Worm (Caenorhabditis elegans) whole organism, young adult: Measurements from ENCODE around the gene tcer-1.

ENCODE experiments used
- B0261.1 ChIP-seq: sonication (generic microtip); optimal IDR thresholded peaks from 2 replicates; lab custom pipeline; 2016; ENCODE audit warnings: mild to moderate bottlenecking, missing genetic modification characterization, moderate library complexity, missing compliant biosample characterization
- B0336.3 ChIP-seq: fragments of 200-800 bp; sonication (Bioruptor generic); IDR thresholded peaks from 2 replicates; pipeline ENCODE4 v1.3.6; 2022; ENCODE audit warnings: missing genetic modification characterization, missing compliant biosample characterization
- F10E7.11 ChIP-seq: sonication (generic microtip); optimal IDR thresholded peaks from 2 replicates; lab custom pipeline; 2017; ENCODE audit warnings: mild to moderate bottlenecking, missing genetic modification characterization, moderate library complexity, missing compliant biosample characterization
- F22D6.2 ChIP-seq: sonication (generic microtip); optimal IDR thresholded peaks from 2 replicates; lab custom pipeline; 2016; ENCODE audit warnings: mild to moderate bottlenecking, missing genetic modification characterization, missing compliant biosample characterization
- F23B12.7 ChIP-seq: sonication (generic microtip); optimal IDR thresholded peaks from 2 replicates; lab custom pipeline; 2017; ENCODE audit warnings: missing genetic modification characterization, mild to moderate bottlenecking, missing compliant biosample characterization, antibody characterized with exemption, moderate library complexity; ENCODE audit not compliant: insufficient read depth
- F49E8.2 ChIP-seq: sonication (generic microtip); optimal IDR thresholded peaks from 3 replicates; lab custom pipeline; 2017; ENCODE audit warnings: missing genetic modification characterization, mild to moderate bottlenecking, missing compliant biosample characterization, antibody characterized with exemption, moderate library complexity; ENCODE audit not compliant: insufficient read depth
- F52B5.7 ChIP-seq: sonication (generic microtip); optimal IDR thresholded peaks from 2 replicates; lab custom pipeline; 2016; ENCODE audit warnings: mild to moderate bottlenecking, missing genetic modification characterization, missing compliant biosample characterization
- F55B11.4 ChIP-seq: sonication (generic microtip); optimal IDR thresholded peaks from 2 replicates; lab custom pipeline; 2016; ENCODE audit warnings: missing compliant biosample characterization, missing genetic modification characterization, borderline replicate concordance; ENCODE audit not compliant: insufficient read depth
- T07F8.4 ChIP-seq: sonication (generic microtip); optimal IDR thresholded peaks from 2 replicates; lab custom pipeline; 2016; ENCODE audit warnings: mild to moderate bottlenecking, missing genetic modification characterization, moderate library complexity, missing compliant biosample characterization
- T26A5.8 ChIP-seq: sonication (generic microtip); optimal IDR thresholded peaks from 2 replicates; lab custom pipeline; 2016; ENCODE audit warnings: missing genetic modification characterization, missing compliant biosample characterization
- ZK185.1 ChIP-seq: sonication (generic microtip); optimal IDR thresholded peaks from 2 replicates; lab custom pipeline; 2016; ENCODE audit warnings: mild to moderate bottlenecking, missing genetic modification characterization, missing compliant biosample characterization; ENCODE audit not compliant: poor library complexity, severe bottlenecking
- aptf-2 ChIP-seq: fragments of 200-800 bp; sonication (Bioruptor generic); conservative IDR thresholded peaks from 2 replicates; pipeline ENCODE4 v1.3.6; 2022; ENCODE audit warnings: missing genetic modification reagents, missing genetic modification characterization, missing compliant biosample characterization
- aptf-3 ChIP-seq: fragments of 200-800 bp; sonication (Bioruptor generic); IDR thresholded peaks from 2 replicates; pipeline ENCODE4 v1.3.6; 2022; ENCODE audit warnings: missing genetic modification characterization, missing compliant biosample characterization
- athp-1 ChIP-seq: sonication (generic microtip); optimal IDR thresholded peaks from 2 replicates; lab custom pipeline; 2017; ENCODE audit warnings: mild to moderate bottlenecking, missing genetic modification characterization, missing compliant biosample characterization
- attf-6 ChIP-seq: fragments of 200-800 bp; sonication (Bioruptor generic); IDR thresholded peaks from 2 replicates; pipeline ENCODE4 v1.3.6; 2022; ENCODE audit warnings: missing genetic modification reagents, missing genetic modification characterization, missing compliant biosample characterization
- ccch-3 ChIP-seq: fragments of 200-800 bp; sonication (Bioruptor generic); optimal IDR thresholded peaks from 2 replicates; lab custom pipeline; 2018; ENCODE audit warnings: mild to moderate bottlenecking, missing genetic modification characterization, missing compliant biosample characterization
- cebp-1 ChIP-seq, 2 experiments: fragments of 200-800 bp in 1 of 2; sonication (Bioruptor generic) in 1 of 2; sonication (generic microtip) in 1 of 2; IDR thresholded peaks in 1 of 2; optimal IDR thresholded peaks in 1 of 2; 2 replicates each; pipeline versions ENCODE4 v1.3.6 to Lab custom; 2017 to 2022; ENCODE audit warnings: missing compliant biosample characterization in 2 of 2, missing genetic modification characterization in 2 of 2, mild to moderate bottlenecking in 1 of 2, missing genetic modification reagents in 1 of 2, moderate library complexity in 1 of 2
- efl-1 ChIP-seq: fragments of 150-350 bp; optimal IDR thresholded peaks from 2 replicates; lab custom pipeline; 2014; ENCODE audit warnings: missing biosample characterization, missing genetic modification reagents, missing genetic modification characterization
- egrh-3 ChIP-seq: fragments of 200-800 bp; sonication (Bioruptor generic); IDR thresholded peaks from 2 replicates; pipeline ENCODE4 v1.3.6; 2022; ENCODE audit warnings: missing genetic modification reagents, missing genetic modification characterization, missing compliant biosample characterization
- fkh-3 ChIP-seq: sonication (generic microtip); optimal IDR thresholded peaks from 2 replicates; lab custom pipeline; 2016; ENCODE audit warnings: mild to moderate bottlenecking, missing genetic modification characterization, missing compliant biosample characterization
- hmg-20 ChIP-seq: fragments of 200-800 bp; sonication (Bioruptor generic); IDR thresholded peaks from 2 replicates; pipeline ENCODE4 v1.3.6; 2022; ENCODE audit warnings: missing genetic modification reagents, missing genetic modification characterization, missing compliant biosample characterization
- hrde-1 ChIP-seq: sonication (generic microtip); optimal IDR thresholded peaks from 2 replicates; lab custom pipeline; 2016; ENCODE audit warnings: missing genetic modification characterization, mild to moderate bottlenecking, missing compliant biosample characterization, moderate library complexity, missing genotype, missing genetic modification reagents, borderline replicate concordance
- let-607 ChIP-seq, 2 experiments: fragments of 200-800 bp in 1 of 2; sonication (Bioruptor generic) in 1 of 2; sonication (generic microtip) in 1 of 2; optimal IDR thresholded peaks; 2 replicates each; lab custom pipeline; 2016 to 2018; ENCODE audit warnings: mild to moderate bottlenecking in 2 of 2, missing compliant biosample characterization in 2 of 2, missing genetic modification characterization in 2 of 2, moderate library complexity in 2 of 2, missing genotype in 1 of 2
- lir-1 ChIP-seq: fragments of 200-800 bp; sonication (Bioruptor generic); conservative IDR thresholded peaks from 2 replicates; pipeline ENCODE4 v1.3.6; 2022; ENCODE audit warnings: missing genetic modification reagents, missing genetic modification characterization, missing compliant biosample characterization
- mcd-1 ChIP-seq: fragments of 200-800 bp; sonication (Bioruptor generic); IDR thresholded peaks from 2 replicates; pipeline ENCODE4 v1.3.6; 2022; ENCODE audit warnings: missing genetic modification reagents, missing genetic modification characterization, missing compliant biosample characterization
- mxl-1 ChIP-seq: sonication (generic microtip); optimal IDR thresholded peaks from 2 replicates; lab custom pipeline; 2016; ENCODE audit warnings: missing genetic modification characterization, missing compliant biosample characterization
- nhr-120 ChIP-seq: fragments of 200-800 bp; sonication (Bioruptor generic); IDR thresholded peaks from 2 replicates; pipeline ENCODE4 v1.3.6; 2022; ENCODE audit warnings: missing genetic modification characterization, missing compliant biosample characterization
- nhr-80 ChIP-seq: sonication (generic microtip); optimal IDR thresholded peaks from 2 replicates; lab custom pipeline; 2016; ENCODE audit warnings: missing genetic modification characterization, missing compliant biosample characterization
- nhr-90 ChIP-seq: sonication (generic microtip); optimal IDR thresholded peaks from 2 replicates; lab custom pipeline; 2016; ENCODE audit warnings: missing genotype, mild to moderate bottlenecking, missing genetic modification characterization, missing compliant biosample characterization
- pbrm-1 ChIP-seq: fragments of 200-800 bp; sonication (Bioruptor generic); IDR thresholded peaks from 2 replicates; pipeline ENCODE4 v1.3.6; 2022; ENCODE audit warnings: missing genetic modification reagents, missing genetic modification characterization, missing compliant biosample characterization
- rec-8 ChIP-seq, 2 experiments: sonication (generic microtip); optimal IDR thresholded peaks; 2 replicates each; lab custom pipeline; 2016; ENCODE audit warnings: mild to moderate bottlenecking in 2 of 2, missing genetic modification characterization in 2 of 2, missing genetic modification reagents in 2 of 2, missing genotype in 2 of 2, missing biosample characterization in 1 of 2, missing compliant biosample characterization in 1 of 2, moderate library complexity in 1 of 2
- sdz-38 ChIP-seq: sonication (generic microtip); optimal IDR thresholded peaks from 2 replicates; lab custom pipeline; 2016; ENCODE audit warnings: missing genotype, missing genetic modification characterization, missing compliant biosample characterization
- sea-2 ChIP-seq: fragments of 200-800 bp; sonication (Bioruptor generic); IDR thresholded peaks from 2 replicates; pipeline ENCODE4 v1.3.6; 2022; ENCODE audit warnings: missing genetic modification characterization, missing compliant biosample characterization
- snpc-3.4 ChIP-seq: sonication (generic microtip); optimal IDR thresholded peaks from 2 replicates; lab custom pipeline; 2017; ENCODE audit warnings: missing genetic modification characterization, mild to moderate bottlenecking, missing compliant biosample characterization, antibody characterized with exemption, moderate library complexity, missing genotype, missing genetic modification reagents
- snpc-4 ChIP-seq, 5 experiments: fragments of 150-350 bp in 1 of 5; sonication (generic microtip) in 4 of 5; optimal IDR thresholded peaks; 2 replicates each; lab custom pipeline; 2014 to 2018; ENCODE audit warnings: missing genetic modification characterization in 5 of 5, missing biosample characterization in 3 of 5, antibody characterized with exemption in 2 of 5, mild to moderate bottlenecking in 2 of 5, missing compliant biosample characterization in 2 of 5, missing genotype in 2 of 5, moderate library complexity in 2 of 5, missing genetic modification reagents in 1 of 5
- sptf-2 ChIP-seq: fragments of 200-800 bp; sonication (Bioruptor generic); optimal IDR thresholded peaks from 2 replicates; lab custom pipeline; 2018; ENCODE audit warnings: mild to moderate bottlenecking, missing genetic modification characterization, missing compliant biosample characterization
- zim-3 ChIP-seq: sonication (generic microtip); optimal IDR thresholded peaks from 2 replicates; lab custom pipeline; 2017; ENCODE audit warnings: mild to moderate bottlenecking, missing genetic modification characterization, moderate library complexity, missing compliant biosample characterization
- ztf-18 ChIP-seq: sonication (generic microtip); optimal IDR thresholded peaks from 2 replicates; lab custom pipeline; 2016; ENCODE audit warnings: missing genotype, mild to moderate bottlenecking, missing genetic modification characterization, missing compliant biosample characterization
- ztf-22 ChIP-seq: fragments of 200-800 bp; sonication (Bioruptor generic); optimal IDR thresholded peaks from 2 replicates; lab custom pipeline; 2018; ENCODE audit warnings: mild to moderate bottlenecking, missing genetic modification characterization, moderate library complexity, missing compliant biosample characterization
- ztf-25 ChIP-seq: fragments of 200-800 bp; sonication (Bioruptor generic); IDR thresholded peaks from 2 replicates; pipeline ENCODE4 v1.3.6; 2022; ENCODE audit warnings: missing genetic modification reagents, missing genetic modification characterization, missing compliant biosample characterization
- ztf-28 ChIP-seq: fragments of 200-800 bp; sonication (Bioruptor generic); IDR thresholded peaks from 2 replicates; pipeline ENCODE4 v1.3.6; 2022; ENCODE audit warnings: missing genetic modification reagents, missing genetic modification characterization, missing compliant biosample characterization

tcer-1 gene

ce11 chrII:7031137-7031697, 18.7 kb downstream of the tcer-1 start:
- no peak for TF ChIP-seq athp-1 (tag; lab: Kevin White, UChicago)
- TF ChIP-seq let-607 (tag; optimal IDR thresholded peaks at IDR 0.05; lab: Kevin White, UChicago), result peak in 1 of 2 experiments; percentile 20
- TF ChIP-seq nhr-80 (tag; lab: Kevin White, UChicago), result peak; percentile 84

DNA sequence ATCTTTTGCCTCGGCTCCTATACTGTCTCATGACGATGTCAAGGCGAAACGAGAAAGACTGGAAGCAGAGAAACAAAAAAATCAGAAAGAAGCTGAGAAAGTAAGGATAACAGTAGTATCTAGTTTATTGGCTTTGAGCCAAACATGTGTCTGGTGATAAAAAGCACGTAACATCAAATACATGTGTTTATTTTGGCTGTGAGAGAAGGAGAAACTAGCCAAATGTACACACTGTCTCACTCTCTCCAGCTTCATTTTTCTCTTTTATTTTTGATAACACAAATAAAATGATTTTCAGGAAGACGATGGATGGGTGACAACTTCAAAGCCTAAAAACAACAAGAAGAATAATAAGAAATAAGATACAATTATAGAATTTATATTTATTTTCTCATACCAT, 20.3 kb downstream of the tcer-1 start:
- TF ChIP-seq ztf-22 (GFP tag; lab: Kevin White, UChicago) (no peak), sdz-38 (tag; lab: Kevin White, UChicago) (no peak), cebp-1 (GFP tag; IDR thresholded peaks at IDR 0.05; lab: Robert Waterston, UW) (no peak), cebp-1 (tag; optimal IDR thresholded peaks at IDR 0.05; lab: Kevin White, UChicago) (no peak), T07F8.4 (tag; lab: Kevin White, UChicago) (no peak), aptf-2 (no peak), F49E8.2 (no peak), hmg-20 (no peak), hrde-1 (tag; lab: Kevin White, UChicago) (no peak), ZK185.1 (no peak), mcd-1 (GFP tag; lab: Robert Waterston, UW) (no peak), F22D6.2 (tag; lab: Kevin White, UChicago) (no peak), pbrm-1 (GFP tag; lab: Robert Waterston, UW) (no peak), F23B12.7 (tag; lab: Kevin White, UChicago) (no peak), sptf-2 (GFP tag; lab: Kevin White, UChicago) (no peak), nhr-120 (GFP tag; lab: Robert Waterston, UW) (no peak), aptf-3 (GFP tag; lab: Robert Waterston, UW) (no peak), nhr-80 (tag; lab: Kevin White, UChicago) (no peak), sea-2 (no peak), egrh-3 (no peak), F52B5.7 (tag; lab: Kevin White, UChicago) (no peak)

- TF ChIP-seq fkh-3 (no peak), snpc-3.4 (tag; lab: Kevin White, UChicago) (no peak), lir-1 (GFP tag; lab: Robert Waterston, UW) (no peak), rec-8 (tag; optimal IDR thresholded peaks at IDR 0.05; lab: Kevin White, UChicago) (no peak), ccch-3 (no peak), nhr-80 (tag; lab: Kevin White, UChicago) (peak; percentile 84), T26A5.8 (tag; lab: Kevin White, UChicago) (no peak), zim-3 (no peak), sdz-38 (tag; lab: Kevin White, UChicago) (no peak), ztf-18 (tag; lab: Kevin White, UChicago) (peak; percentile 40), snpc-4 (GFP tag; optimal IDR thresholded peaks at IDR 0.05; lab: Kevin White, UChicago) (no peak), snpc-4 (tag; optimal IDR thresholded peaks at IDR 0.05; lab: Kevin White, UChicago) (peak in 1 of 4 experiments; percentile 16), ztf-25 (GFP tag; lab: Robert Waterston, UW) (no peak), efl-1 (GFP tag; lab: Kevin White, UChicago) (peak; percentile 38), ztf-28 (no peak), F55B11.4 (tag; lab: Kevin White, UChicago) (no peak), B0261.1 (tag; lab: Kevin White, UChicago) (no peak), B0336.3 (GFP tag; lab: Robert Waterston, UW) (0 out of 2 replicates have a peak, but pooled peaks have one; percentile 22), nhr-90 (tag; lab: Kevin White, UChicago) (no peak), aptf-2 (no peak), attf-6 (no peak), F10E7.11 (tag; lab: Kevin White, UChicago) (no peak), mxl-1 (tag; lab: Kevin White, UChicago) (no peak)
Observed at ce11 chrII:7024897-7025852, 24.7 kb downstream of the tcer-1 start, which contains the start of gene znf-598. Gene znf-598, plus strand, starts transcription at chrII:7025802.
